Worm (Caenorhabditis elegans): Measurements from ENCODE around the gene C54F6.20.

- TF ChIP-seq bed-3 (GFP tag; optimal IDR thresholded peaks at IDR 0.05) (no peak), ceh-39 (tag; optimal IDR thresholded peaks at IDR 0.05) (no peak), nhr-237 (tag; optimal IDR thresholded peaks at IDR 0.05) (no peak), nhr-12 (tag; optimal IDR thresholded peaks at IDR 0.05) (no peak), tbx-8 (GFP tag; optimal IDR thresholded peaks at IDR 0.05) (no peak), unc-62 (GFP tag; optimal IDR thresholded peaks at IDR 0.05) (no peak), ztf-11 (tag; optimal IDR thresholded peaks at IDR 0.05) (no peak), ceh-83 (GFP tag; optimal IDR thresholded peaks at IDR 0.05) (no peak), unc-39 (tag; optimal IDR thresholded peaks at IDR 0.05) (no peak), nhr-76 (tag; optimal IDR thresholded peaks at IDR 0.05) (no peak)
Measured at ce11 chrV:7548017-7548416, 23.5 kb downstream of the C54F6.20 start.
